Worm (Caenorhabditis elegans) whole organism, L1 larva: ENCODE measurements around the gene F45E1.1.
A peak's percentile ranks its signal among the peaks of the same experiment; 100 is the strongest.

Experiments used
- C34B4.2 ChIP-seq: sonication (generic microtip); optimal IDR thresholded peaks from 2 replicates; lab custom pipeline; 2017; ENCODE audit warnings: mild to moderate bottlenecking, missing genetic modification characterization, missing compliant biosample characterization
- aly-2 ChIP-seq: fragments of 150-350 bp; optimal IDR thresholded peaks from 2 replicates; lab custom pipeline; 2014; ENCODE audit warnings: missing biosample characterization, missing genetic modification characterization
- blmp-1 ChIP-seq: fragments of 150-350 bp; optimal IDR thresholded peaks from 2 replicates; lab custom pipeline; 2014; ENCODE audit warnings: missing biosample characterization, missing genetic modification characterization
- ceh-8 ChIP-seq: fragments of 200-800 bp; sonication (Bioruptor generic); optimal IDR thresholded peaks from 2 replicates; lab custom pipeline; 2018; ENCODE audit warnings: mild to moderate bottlenecking, missing genetic modification characterization, moderate library complexity, missing compliant biosample characterization
- ces-1 ChIP-seq: fragments of 150-350 bp; optimal IDR thresholded peaks from 2 replicates; lab custom pipeline; 2014; ENCODE audit warnings: missing biosample characterization, missing genetic modification reagents, missing genetic modification characterization
- dpl-1 ChIP-seq, 3 experiments: fragments of 150-350 bp in 2 of 3; sonication (generic microtip) in 1 of 3; optimal IDR thresholded peaks; 2 replicates each; lab custom pipeline; 2014 to 2017; ENCODE audit warnings: missing biosample characterization in 3 of 3, missing genetic modification characterization in 3 of 3, missing genetic modification reagents in 3 of 3
- dsc-1 ChIP-seq: sonication (generic microtip); optimal IDR thresholded peaks from 2 replicates; lab custom pipeline; 2016; ENCODE audit warnings: mild to moderate bottlenecking, missing genetic modification characterization, missing compliant biosample characterization
- efl-1 ChIP-seq, 4 experiments: fragments of 150-350 bp; optimal IDR thresholded peaks in 3 of 4; peaks in 1 of 4; 1 replicate in 1 of 4; 2 replicates in 3 of 4; lab custom pipeline; 2014; ENCODE audit warnings: missing biosample characterization in 2 of 4, missing genetic modification characterization in 2 of 4, missing genetic modification reagents in 2 of 4
- efl-3 ChIP-seq: fragments of 200-800 bp; sonication (Bioruptor generic); optimal IDR thresholded peaks from 2 replicates; lab custom pipeline; 2018; ENCODE audit warnings: mild to moderate bottlenecking, missing genetic modification characterization, missing compliant biosample characterization
- elt-2 ChIP-seq: sonication (generic microtip); optimal IDR thresholded peaks from 2 replicates; lab custom pipeline; 2016; ENCODE audit warnings: missing genetic modification characterization, mild to moderate bottlenecking, inconsistent platforms, missing compliant biosample characterization, missing genetic modification reagents
- elt-3 ChIP-seq, 6 experiments: fragments of 150-350 bp in 1 of 6; sonication (generic microtip); optimal IDR thresholded peaks; 2 replicates each; lab custom pipeline; 2017 to 2018; ENCODE audit warnings: missing biosample characterization in 6 of 6, missing genetic modification characterization in 6 of 6, inconsistent platforms in 1 of 6
- fkh-10 ChIP-seq: sonication (generic microtip); optimal IDR thresholded peaks from 2 replicates; lab custom pipeline; 2017; ENCODE audit warnings: missing biosample characterization, missing genetic modification reagents, missing genetic modification characterization
- fkh-4 ChIP-seq: sonication (generic microtip); optimal IDR thresholded peaks from 2 replicates; lab custom pipeline; 2016; ENCODE audit warnings: missing compliant biosample characterization, missing genetic modification characterization, borderline replicate concordance
- fkh-8 ChIP-seq: sonication (generic microtip); optimal IDR thresholded peaks from 2 replicates; lab custom pipeline; 2016; ENCODE audit warnings: mild to moderate bottlenecking, missing genetic modification characterization, missing compliant biosample characterization
- fos-1 ChIP-seq: fragments of 150-350 bp; optimal IDR thresholded peaks from 2 replicates; lab custom pipeline; 2014; ENCODE audit warnings: missing biosample characterization, missing genetic modification characterization
- grh-1 ChIP-seq: fragments of 200-800 bp; sonication (Bioruptor generic); IDR thresholded peaks from 2 replicates; pipeline ENCODE4 v1.3.6; 2022; ENCODE audit warnings: missing genetic modification reagents, missing genetic modification characterization, missing compliant biosample characterization
- hpl-2 ChIP-seq: fragments of 150-350 bp; optimal IDR thresholded peaks from 2 replicates; lab custom pipeline; 2014; ENCODE audit warnings: missing biosample characterization, missing genetic modification reagents, missing genetic modification characterization
- isw-1 ChIP-seq: fragments of 200-800 bp; sonication (Bioruptor generic); IDR thresholded peaks from 2 replicates; pipeline ENCODE4 v1.3.6; 2022; ENCODE audit warnings: missing genetic modification characterization, missing compliant biosample characterization
- jun-1 ChIP-seq: fragments of 150-350 bp; optimal IDR thresholded peaks from 2 replicates; lab custom pipeline; 2014; ENCODE audit warnings: missing biosample characterization, missing genetic modification reagents, missing genetic modification characterization
- lin-14 ChIP-seq: fragments of 200-800 bp; sonication (Bioruptor generic); optimal IDR thresholded peaks from 2 replicates; lab custom pipeline; 2018; ENCODE audit warnings: mild to moderate bottlenecking, missing genetic modification characterization, moderate library complexity, missing compliant biosample characterization
- lin-15B ChIP-seq: fragments of 150-350 bp; sonication (generic microtip); optimal IDR thresholded peaks from 3 replicates; lab custom pipeline; 2014; ENCODE audit warnings: missing biosample characterization, missing genetic modification characterization
- lin-39 ChIP-seq: fragments of 150-350 bp; optimal IDR thresholded peaks from 2 replicates; lab custom pipeline; 2014; ENCODE audit warnings: missing biosample characterization, missing genetic modification reagents, missing genetic modification characterization
- lsy-2 ChIP-seq, 2 experiments: fragments of 150-350 bp; optimal IDR thresholded peaks; 2 replicates each; lab custom pipeline; 2014; ENCODE audit warnings: missing biosample characterization in 2 of 2, missing genetic modification characterization in 2 of 2
- mef-2 ChIP-seq: fragments of 150-350 bp; optimal IDR thresholded peaks from 2 replicates; lab custom pipeline; 2014; ENCODE audit warnings: missing biosample characterization, missing genetic modification characterization
- nhr-12 ChIP-seq: sonication (generic microtip); optimal IDR thresholded peaks from 2 replicates; lab custom pipeline; 2017; ENCODE audit warnings: missing biosample characterization, missing genetic modification characterization
- nhr-28 ChIP-seq: fragments of 150-350 bp; optimal IDR thresholded peaks from 2 replicates; lab custom pipeline; 2014; ENCODE audit warnings: missing biosample characterization, missing genetic modification characterization
- nhr-47 ChIP-seq: sonication (generic microtip); optimal IDR thresholded peaks from 2 replicates; lab custom pipeline; 2016; ENCODE audit warnings: mild to moderate bottlenecking, missing genetic modification characterization, moderate library complexity, missing compliant biosample characterization
- nhr-71 ChIP-seq: sonication (generic microtip); optimal IDR thresholded peaks from 2 replicates; lab custom pipeline; 2016; ENCODE audit warnings: mild to moderate bottlenecking, missing genetic modification characterization, moderate library complexity, missing compliant biosample characterization
- nhr-77 ChIP-seq: fragments of 150-350 bp; optimal IDR thresholded peaks from 2 replicates; lab custom pipeline; 2014; ENCODE audit warnings: missing biosample characterization, missing genetic modification characterization
- nhr-84 ChIP-seq: sonication (generic microtip); optimal IDR thresholded peaks from 2 replicates; lab custom pipeline; 2017; ENCODE audit warnings: missing biosample characterization, missing genetic modification characterization
- nhr-85 ChIP-seq: sonication (generic microtip); peaks from one replicate; lab custom pipeline; 2016; ENCODE audit warnings: missing genetic modification characterization, inconsistent platforms, missing compliant biosample characterization
- nhr-90 ChIP-seq: sonication (generic microtip); optimal IDR thresholded peaks from 2 replicates; lab custom pipeline; 2016; ENCODE audit warnings: mild to moderate bottlenecking, missing genetic modification characterization, missing compliant biosample characterization; ENCODE audit not compliant: poor library complexity
- pag-3 ChIP-seq: sonication (generic microtip); optimal IDR thresholded peaks from 2 replicates; lab custom pipeline; 2017; ENCODE audit warnings: missing genetic modification characterization, mild to moderate bottlenecking, missing compliant biosample characterization, antibody characterized with exemption, borderline replicate concordance; ENCODE audit not compliant: insufficient read depth
- pax-3 ChIP-seq: fragments of 200-800 bp; sonication (Bioruptor generic); optimal IDR thresholded peaks from 2 replicates; lab custom pipeline; 2018; ENCODE audit warnings: mild to moderate bottlenecking, missing genetic modification characterization, moderate library complexity, missing compliant biosample characterization
- sup-37 ChIP-seq: fragments of 200-800 bp; sonication (Bioruptor generic); optimal IDR thresholded peaks from 2 replicates; lab custom pipeline; 2018; ENCODE audit warnings: mild to moderate bottlenecking, missing genetic modification characterization, missing compliant biosample characterization
- unc-86 ChIP-seq: sonication (generic microtip); optimal IDR thresholded peaks from 2 replicates; lab custom pipeline; 2016; ENCODE audit warnings: missing genetic modification characterization, missing compliant biosample characterization
- unc-98 ChIP-seq: fragments of 200-800 bp; sonication (Bioruptor generic); IDR thresholded peaks from 2 replicates; pipeline ENCODE4 v1.3.6; 2022; ENCODE audit warnings: missing genetic modification characterization, missing compliant biosample characterization
- xbp-1 ChIP-seq: sonication (generic microtip); optimal IDR thresholded peaks from 2 replicates; lab custom pipeline; 2016; ENCODE audit warnings: missing genetic modification characterization, missing compliant biosample characterization
- zag-1 ChIP-seq: fragments of 150-350 bp; optimal IDR thresholded peaks from 2 replicates; lab custom pipeline; 2014; ENCODE audit warnings: missing biosample characterization, missing genetic modification characterization
- ztf-11 ChIP-seq, 2 experiments: sonication (generic microtip); optimal IDR thresholded peaks; 2 replicates each; lab custom pipeline; 2016 to 2017; ENCODE audit warnings: missing genetic modification characterization in 2 of 2, missing biosample characterization in 1 of 2, missing compliant biosample characterization in 1 of 2
- ztf-4 ChIP-seq: fragments of 150-350 bp; optimal IDR thresholded peaks from 2 replicates; lab custom pipeline; 2014; ENCODE audit warnings: missing biosample characterization, missing genetic modification characterization

Gene F45E1.1

ce11 chrX:8036219-8036883, 32.9 kb downstream of the F45E1.1 start (continued):
- TF ChIP-seq isw-1 (GFP tag; lab: Robert Waterston, UW) (peak; percentile 92), fkh-4 (tag; lab: Kevin White, UChicago) (peak; percentile 93), efl-3 (GFP tag; lab: Kevin White, UChicago) (peak; percentile 97), nhr-28 (tag; lab: Kevin White, UChicago) (peak; percentile 53), xbp-1 (peak; percentile 97), pag-3 (tag; lab: Kevin White, UChicago) (no peak), lin-15B (tag; lab: Kevin White, UChicago) (peak; percentile 59), elt-2 (tag; lab: Kevin White, UChicago) (peak; percentile 96), lsy-2 (tag; optimal IDR thresholded peaks at IDR 0.05; lab: Kevin White, UChicago) (peak; percentile 95 to 96), fkh-10 (peak; percentile 99), nhr-71 (tag; lab: Kevin White, UChicago) (peak; percentile 99), jun-1 (tag; lab: Kevin White, UChicago) (peak; percentile 99), ztf-11 (tag; optimal IDR thresholded peaks at IDR 0.05; lab: Kevin White, UChicago) (peak; percentile 30 to 94), unc-98 (GFP tag; lab: Robert Waterston, UW) (peak; percentile 84), fkh-8 (tag; lab: Kevin White, UChicago) (peak; percentile 96), nhr-85 (tag; lab: Kevin White, UChicago) (peak; percentile 99), C34B4.2 (no peak), nhr-90 (tag; lab: Kevin White, UChicago) (peak; percentile 100), nhr-77 (tag; lab: Kevin White, UChicago) (peak; percentile 97), dpl-1 (GFP tag; optimal IDR thresholded peaks at IDR 0.05; lab: Kevin White, UChicago) (peak; percentile 31 to 60 (median 53)), nhr-84 (tag; lab: Kevin White, UChicago) (peak; percentile 88), mef-2 (tag; lab: Kevin White, UChicago) (peak; percentile 88), sup-37 (GFP tag; lab: Kevin White, UChicago) (peak; percentile 95), unc-86 (tag; lab: Kevin White, UChicago) (peak; percentile 97), efl-1 (optimal IDR thresholded peaks at IDR 0.05; lab: Kevin White, UChicago) (peak; percentile 85 to 89), efl-1 (GFP tag; optimal IDR thresholded peaks at IDR 0.05 in 1 of 2; lab: Kevin White, UChicago) (peak; percentile 73 to 97), zag-1 (tag; lab: Kevin White, UChicago) (peak; percentile 86), blmp-1 (tag; lab: Kevin White, UChicago) (peak; percentile 72), aly-2 (tag; lab: Kevin White, UChicago) (peak; percentile 99), grh-1 (peak; percentile 96), ceh-8 (GFP tag; lab: Kevin White, UChicago) (peak; percentile 99), elt-3 (tag; optimal IDR thresholded peaks at IDR 0.05; lab: Kevin White, UChicago) (peak in 5 of 6 experiments; percentile 62 to 100 (median 82)), ztf-4 (tag; lab: Kevin White, UChicago) (peak; percentile 99), lin-39 (peak; percentile 99), fos-1 (tag; lab: Kevin White, UChicago) (peak; percentile 98), ces-1 (peak; percentile 27), nhr-12 (tag; lab: Kevin White, UChicago) (peak; percentile 66), nhr-47 (tag; lab: Kevin White, UChicago) (peak; percentile 100), lin-14 (peak; percentile 98), hpl-2 (GFP tag; lab: Kevin White, UChicago) (peak; percentile 98), pax-3 (tag; lab: Kevin White, UChicago) (peak; percentile 95), dsc-1 (tag; lab: Kevin White, UChicago) (peak; percentile 100)
